Fruit fly (Drosophila melanogaster) whole organism, wandering third instar larva: ENCODE measurements around the gene Jon74E.

Experiments used
- Abd-B ChIP-seq: fragments of >200 bp; optimal IDR thresholded peaks from 2 replicates; lab custom pipeline; 2017; ENCODE audit warnings: missing biosample characterization, missing genetic modification characterization
- CrebA ChIP-seq: fragments of 200-800 bp; sonication (Bioruptor generic); optimal IDR thresholded peaks from 2 replicates; lab custom pipeline; 2016; ENCODE audit warnings: missing biosample characterization, mild to moderate bottlenecking, missing genetic modification characterization, borderline replicate concordance
- Dfd ChIP-seq: fragments of >200 bp; optimal IDR thresholded peaks from 2 replicates; lab custom pipeline; 2017; ENCODE audit warnings: missing biosample characterization, missing genetic modification characterization
- Dif ChIP-seq: fragments of 200-275, 200-300 bp; sonication (Bioruptor generic); optimal IDR thresholded peaks from 2 replicates; lab custom pipeline; 2018; ENCODE audit warnings: missing biosample characterization, missing genetic modification characterization; ENCODE audit not compliant: partially characterized antibody
- GATAd ChIP-seq: sonication (Bioruptor generic); optimal IDR thresholded peaks from 2 replicates; lab custom pipeline; 2016; ENCODE audit warnings: missing biosample characterization, missing genetic modification characterization
- HLH106 ChIP-seq: fragments of 200-800 bp; optimal IDR thresholded peaks from 3 replicates; lab custom pipeline; 2019; ENCODE audit warnings: missing biosample characterization, mild to moderate bottlenecking, missing genetic modification characterization, moderate library complexity
- Hr78 ChIP-seq: fragments of >200 bp; optimal IDR thresholded peaks from 2 replicates; lab custom pipeline; 2017; ENCODE audit warnings: missing biosample characterization, missing genetic modification characterization
- Hr83 ChIP-seq: fragments of 200-300 bp; sonication (Bioruptor generic); optimal IDR thresholded peaks from 2 replicates; lab custom pipeline; 2016; ENCODE audit warnings: missing biosample characterization, mild to moderate bottlenecking, missing genetic modification characterization, moderate library complexity; ENCODE audit not compliant: poor library complexity, severe bottlenecking
- Jra ChIP-seq: sonication (Bioruptor generic); optimal IDR thresholded peaks from 2 replicates; lab custom pipeline; 2016; ENCODE audit warnings: missing biosample characterization, missing genetic modification characterization
- Mio ChIP-seq: sonication (Bioruptor generic); optimal IDR thresholded peaks from 2 replicates; lab custom pipeline; 2016; ENCODE audit warnings: missing biosample characterization, missing genetic modification characterization
- Myc ChIP-seq: fragments of >200 bp; optimal IDR thresholded peaks from 2 replicates; lab custom pipeline; 2017
- OdsH ChIP-seq: fragments of 200-800 bp; sonication (Bioruptor generic); optimal IDR thresholded peaks from 2 replicates; lab custom pipeline; 2016; ENCODE audit warnings: missing biosample characterization, mild to moderate bottlenecking, missing genetic modification characterization
- Rel ChIP-seq, 2 experiments: fragments of 200-800 bp; sonication (Bioruptor generic) in 1 of 2; optimal IDR thresholded peaks; 2 replicates in 1 of 2; 3 replicates in 1 of 2; lab custom pipeline; 2016 to 2019; ENCODE audit warnings: mild to moderate bottlenecking in 2 of 2, missing biosample characterization in 2 of 2, missing genetic modification characterization in 2 of 2, moderate library complexity in 1 of 2
- Sp1 ChIP-seq: fragments of 200-800 bp; sonication (Bioruptor generic); optimal IDR thresholded peaks from 3 replicates; lab custom pipeline; 2019; ENCODE audit warnings: missing biosample characterization, mild to moderate bottlenecking, missing genetic modification characterization, moderate library complexity
- Vsx2 ChIP-seq: fragments of 200-300, 225-300 bp; sonication (Bioruptor generic); optimal IDR thresholded peaks from 2 replicates; lab custom pipeline; 2018; ENCODE audit warnings: missing biosample characterization, missing genetic modification characterization; ENCODE audit not compliant: partially characterized antibody
- brk ChIP-seq: fragments of 200-800 bp; sonication (Bioruptor generic); optimal IDR thresholded peaks from 2 replicates; lab custom pipeline; 2016; ENCODE audit warnings: missing biosample characterization, mild to moderate bottlenecking, missing genetic modification characterization
- dl ChIP-seq, 2 experiments: fragments of 175-275, 200-275 bp in 1 of 2; fragments of 200-275 bp in 1 of 2; sonication (Bioruptor generic); optimal IDR thresholded peaks; lab custom pipeline; 2018; ENCODE audit warnings: mild to moderate bottlenecking in 2 of 2, missing biosample characterization in 2 of 2, missing genetic modification characterization in 2 of 2, moderate library complexity in 2 of 2; ENCODE audit not compliant: partially characterized antibody in 2 of 2, insufficient read depth in 1 of 2
- dsf ChIP-seq: sonication (Bioruptor generic); optimal IDR thresholded peaks from 2 replicates; lab custom pipeline; 2016; ENCODE audit warnings: missing biosample characterization, missing genetic modification characterization, borderline replicate concordance
- fru ChIP-seq: fragments of 200-800 bp; sonication (Bioruptor generic); optimal IDR thresholded peaks from 3 replicates; lab custom pipeline; 2016; ENCODE audit warnings: missing biosample characterization, mild to moderate bottlenecking, missing genetic modification characterization
- h ChIP-seq: fragments of 200-800 bp; sonication (Bioruptor generic); optimal IDR thresholded peaks from 3 replicates; lab custom pipeline; 2016; ENCODE audit warnings: missing biosample characterization, mild to moderate bottlenecking, missing genetic modification characterization
- jim ChIP-seq: fragments of 175-275, 200-325 bp; sonication (Bioruptor generic); optimal IDR thresholded peaks from 2 replicates; lab custom pipeline; 2016; ENCODE audit warnings: missing biosample characterization, mild to moderate bottlenecking, missing genetic modification characterization
- lola ChIP-seq: fragments of >200 bp; optimal IDR thresholded peaks from 2 replicates; lab custom pipeline; 2017; ENCODE audit warnings: missing biosample characterization, missing genetic modification characterization
- pan ChIP-seq: fragments of >200 bp; optimal IDR thresholded peaks from 2 replicates; lab custom pipeline; 2017
- psq ChIP-seq: fragments of 200-800 bp; sonication (Bioruptor generic); optimal IDR thresholded peaks from 3 replicates; lab custom pipeline; 2017; ENCODE audit warnings: missing biosample characterization, mild to moderate bottlenecking, missing genetic modification characterization, moderate library complexity
- rgr ChIP-seq: fragments of 200-800 bp; sonication (Bioruptor generic); optimal IDR thresholded peaks from 3 replicates; lab custom pipeline; 2016; ENCODE audit warnings: missing biosample characterization, mild to moderate bottlenecking, missing genetic modification characterization
- sage ChIP-seq: fragments of 200-800 bp; sonication (Bioruptor generic); optimal IDR thresholded peaks from 2 replicates; lab custom pipeline; 2016; ENCODE audit warnings: missing biosample characterization, mild to moderate bottlenecking, missing genetic modification characterization
- sv ChIP-seq: fragments of 200-800 bp; sonication (Bioruptor generic); optimal IDR thresholded peaks from 3 replicates; lab custom pipeline; 2016; ENCODE audit warnings: missing biosample characterization, missing genetic modification characterization
- tai ChIP-seq: sonication (Bioruptor generic); optimal IDR thresholded peaks from 2 replicates; lab custom pipeline; 2016; ENCODE audit warnings: missing biosample characterization, missing genetic modification characterization
- usp ChIP-seq: fragments of >200 bp; optimal IDR thresholded peaks from 2 replicates; lab custom pipeline; 2017; ENCODE audit warnings: missing biosample characterization, missing genetic modification characterization
- woc ChIP-seq: sonication (Bioruptor generic); optimal IDR thresholded peaks from 2 replicates; lab custom pipeline; 2016; ENCODE audit warnings: missing biosample characterization, mild to moderate bottlenecking, missing genetic modification characterization

The Jon74E gene

dm6 chr3L:17588686-17589085 is 39.8 kb upstream of the Jon74E start:
- TF ChIP-seq Dif (GFP tag; lab: Kevin White, UChicago) (no peak), Myc (lab: Kevin White, UChicago) (no peak), brk (GFP tag; lab: Kevin White, UChicago) (no peak), HLH106 (tag; lab: Kevin White, UChicago) (no peak), CrebA (GFP tag; lab: Kevin White, UChicago) (no peak), pan (lab: Kevin White, UChicago) (no peak), Jra (no peak), lola (GFP tag; lab: Kevin White, UChicago) (no peak), sv (no peak), Vsx2 (GFP tag; lab: Kevin White, UChicago) (no peak), Rel (GFP tag; optimal IDR thresholded peaks at IDR 0.05; lab: Kevin White, UChicago) (no peak), Rel (tag; optimal IDR thresholded peaks at IDR 0.05; lab: Kevin White, UChicago) (no peak), psq (GFP tag; lab: Kevin White, UChicago) (no peak), GATAd (GFP tag; lab: Kevin White, UChicago) (no peak), jim (GFP tag; lab: Kevin White, UChicago) (no peak), h (no peak), Mio (GFP tag; lab: Kevin White, UChicago) (no peak)

DNA sequence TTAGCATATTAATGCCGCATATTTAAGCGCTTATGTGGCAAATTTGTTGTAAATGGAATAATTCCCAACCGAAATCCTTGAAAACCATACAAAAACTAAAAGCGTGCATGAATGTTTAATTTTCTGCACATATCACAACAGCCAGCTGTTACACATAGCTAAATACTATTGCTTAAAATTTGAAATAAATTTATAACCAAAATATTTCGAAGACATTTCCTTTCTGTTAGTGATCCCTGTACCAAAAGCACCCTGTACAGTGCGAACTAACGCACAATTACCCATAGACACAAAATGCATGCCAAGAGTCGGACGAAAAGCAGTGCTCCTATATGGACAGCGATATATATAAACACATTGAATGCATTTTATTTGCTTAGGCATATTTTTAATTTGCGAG is 39.0 kb upstream of the Jon74E start:
- TF ChIP-seq tai (no peak), CrebA (GFP tag; lab: Kevin White, UChicago) (no peak), Rel (GFP tag; optimal IDR thresholded peaks at IDR 0.05; lab: Kevin White, UChicago) (no peak), Rel (tag; optimal IDR thresholded peaks at IDR 0.05; lab: Kevin White, UChicago) (no peak), dl (GFP tag; optimal IDR thresholded peaks at IDR 0.05; lab: Kevin White, UChicago; ENCODE audit: insufficient read depth in 1 of 2, partially characterized antibody in 2 of 2) (no peak), Myc (lab: Kevin White, UChicago) (no peak), woc (GFP tag; lab: Kevin White, UChicago) (no peak), Hr83 (GFP tag; lab: Kevin White, UChicago) (no peak), Dfd (GFP tag; lab: Kevin White, UChicago) (no peak), rgr (GFP tag; lab: Kevin White, UChicago) (no peak), usp (GFP tag; lab: Kevin White, UChicago) (no peak), sage (GFP tag; lab: Kevin White, UChicago) (no peak), fru (GFP tag; lab: Kevin White, UChicago) (no peak), sv (no peak)
- TF ChIP-seq, all 38 proteins: peak for 0

DNA sequence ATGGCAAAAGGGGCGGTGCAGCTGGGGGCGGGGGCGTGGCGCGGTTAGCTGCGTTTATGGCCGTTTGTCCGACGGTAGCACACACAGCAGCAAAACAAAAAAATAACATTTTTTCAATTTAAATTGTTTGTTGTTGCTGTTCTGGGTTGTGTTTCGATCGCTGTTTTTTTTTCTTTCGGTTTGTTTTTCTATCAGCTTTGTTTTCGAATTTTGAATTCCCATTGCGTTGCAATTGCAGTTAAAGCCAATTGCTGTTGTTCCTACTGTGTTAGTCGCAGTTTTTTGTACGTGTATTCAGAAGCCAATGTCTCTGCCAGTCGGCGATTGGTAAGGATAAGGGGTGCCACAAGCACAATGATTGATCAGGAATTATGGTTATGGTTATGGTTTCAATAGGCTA is 38.4 kb upstream of the Jon74E start:
- no peak for TF ChIP-seq Rel (GFP tag; optimal IDR thresholded peaks at IDR 0.05; lab: Kevin White, UChicago)
- TF ChIP-seq Rel (tag; optimal IDR thresholded peaks at IDR 0.05; lab: Kevin White, UChicago), result no peak
- no peak for TF ChIP-seq h

dm6 chr3L:17586370-17587048 is 37.6 kb upstream of the Jon74E start:
- TF ChIP-seq Dif (GFP tag; lab: Kevin White, UChicago) (no peak), rgr (GFP tag; lab: Kevin White, UChicago) (no peak), tai (no peak), Abd-B (GFP tag; lab: Kevin White, UChicago) (no peak), Hr78 (GFP tag; lab: Kevin White, UChicago) (no peak), dsf (no peak), CrebA (GFP tag; lab: Kevin White, UChicago) (no peak), Dfd (GFP tag; lab: Kevin White, UChicago) (no peak), h (no peak), OdsH (GFP tag; lab: Kevin White, UChicago) (no peak), Sp1 (no peak), sage (GFP tag; lab: Kevin White, UChicago) (no peak), usp (GFP tag; lab: Kevin White, UChicago) (no peak), Rel (GFP tag; optimal IDR thresholded peaks at IDR 0.05; lab: Kevin White, UChicago) (no peak), Rel (tag; optimal IDR thresholded peaks at IDR 0.05; lab: Kevin White, UChicago) (no peak), HLH106 (tag; lab: Kevin White, UChicago) (no peak), woc (GFP tag; lab: Kevin White, UChicago) (no peak), sv (no peak)
